Worm (Caenorhabditis elegans) whole organism, late embryonic: ENCODE data around the gene srt-5.

Experiments used
- lin-11 ChIP-seq: fragments of 200-800 bp; sonication (Bioruptor generic); optimal IDR thresholded peaks from 2 replicates; lab custom pipeline; 2018; ENCODE audit warnings: mild to moderate bottlenecking, missing genetic modification characterization, missing compliant biosample characterization
- nhr-232 ChIP-seq: sonication (generic microtip); optimal IDR thresholded peaks from 2 replicates; lab custom pipeline; 2016; ENCODE audit warnings: missing genetic modification characterization, missing compliant biosample characterization
- pax-1 ChIP-seq: fragments of 150-350 bp; optimal IDR thresholded peaks from 2 replicates; lab custom pipeline; 2014; ENCODE audit warnings: missing biosample characterization, missing genetic modification characterization
- rnt-1 ChIP-seq: sonication (generic microtip); optimal IDR thresholded peaks from 2 replicates; lab custom pipeline; 2016; ENCODE audit warnings: missing genetic modification characterization, missing compliant biosample characterization

DNA sequence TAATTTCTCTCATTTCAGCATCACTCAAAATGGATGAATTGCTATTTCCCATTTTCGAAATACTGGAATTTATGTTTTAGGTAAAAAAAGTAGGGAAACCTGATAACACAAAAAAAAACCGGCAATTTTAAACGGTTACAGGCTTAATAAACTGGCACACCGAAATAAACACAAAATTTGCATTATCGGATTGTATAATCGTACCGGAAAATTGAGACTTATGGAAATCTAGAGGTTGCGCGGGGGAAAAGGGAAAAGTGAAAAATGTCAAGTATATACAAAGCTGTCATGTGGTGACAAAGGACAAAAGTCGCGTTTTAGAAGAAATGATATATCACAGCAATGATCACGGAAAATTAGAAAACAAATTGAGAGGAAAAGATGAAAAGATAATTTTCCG lies 41.4 kb downstream of the srt-5 start, which contains the start of gene chpf-2:
- TF ChIP-seq lin-11 (tag; lab: Kevin White, UChicago) (no peak), pax-1 (no peak), rnt-1 (tag; lab: Kevin White, UChicago) (no peak), nhr-232 (tag; lab: Kevin White, UChicago) (no peak)
